Worm (Caenorhabditis elegans) whole organism, L3 larva: ENCODE results near the gene M7.8.

Source experiments
- R02D3.7 ChIP-seq: fragments of 150-350 bp; optimal IDR thresholded peaks from 2 replicates; lab custom pipeline; 2014; ENCODE audit warnings: missing biosample characterization, missing genetic modification characterization
- ZK546.5 ChIP-seq: sonication (generic microtip); optimal IDR thresholded peaks from 2 replicates; lab custom pipeline; 2017; ENCODE audit warnings: missing biosample characterization, missing genetic modification characterization
- aly-2 ChIP-seq: fragments of 150-350 bp; optimal IDR thresholded peaks from 2 replicates; lab custom pipeline; 2014; ENCODE audit warnings: missing biosample characterization, missing genetic modification characterization
- ama-1 ChIP-seq: fragments of 150-350 bp; optimal IDR thresholded peaks from 2 replicates; lab custom pipeline; 2018
- ceh-9 ChIP-seq: sonication (generic microtip); optimal IDR thresholded peaks from 2 replicates; lab custom pipeline; 2018; ENCODE audit warnings: missing biosample characterization, missing genetic modification characterization
- daf-12 ChIP-seq: fragments of 150-350 bp; optimal IDR thresholded peaks from 2 replicates; lab custom pipeline; 2014; ENCODE audit warnings: missing biosample characterization, missing genetic modification reagents, missing genetic modification characterization
- egl-27 ChIP-seq: sonication (generic microtip); optimal IDR thresholded peaks from 4 replicates; lab custom pipeline; 2017; ENCODE audit warnings: missing biosample characterization, missing genetic modification reagents, missing genetic modification characterization
- elt-1 ChIP-seq: fragments of 150-350 bp; optimal IDR thresholded peaks from 2 replicates; lab custom pipeline; 2014; ENCODE audit warnings: missing biosample characterization, missing genetic modification characterization
- elt-2 ChIP-seq: sonication (generic microtip); optimal IDR thresholded peaks from 2 replicates; lab custom pipeline; 2016; ENCODE audit warnings: missing genetic modification reagents, mild to moderate bottlenecking, missing genetic modification characterization, missing compliant biosample characterization
- elt-3 ChIP-seq, 3 experiments: fragments of 150-350 bp in 1 of 3; sonication (generic microtip) in 2 of 3; optimal IDR thresholded peaks; 2 replicates in 2 of 3; 4 replicates in 1 of 3; lab custom pipeline; 2014 to 2017; ENCODE audit warnings: missing biosample characterization in 3 of 3, missing genetic modification characterization in 3 of 3
- eor-1 ChIP-seq, 2 experiments: fragments of 150-350 bp; optimal IDR thresholded peaks; 2 replicates each; lab custom pipeline; 2014 to 2018; ENCODE audit warnings: missing biosample characterization in 2 of 2, missing genetic modification characterization in 2 of 2
- fkh-10 ChIP-seq: sonication (generic microtip); optimal IDR thresholded peaks from 2 replicates; lab custom pipeline; 2017; ENCODE audit warnings: missing biosample characterization, missing genetic modification reagents, missing genetic modification characterization
- fkh-2 ChIP-seq: fragments of 150-350 bp; optimal IDR thresholded peaks from 2 replicates; lab custom pipeline; 2014; ENCODE audit warnings: missing biosample characterization, missing genetic modification reagents, missing genetic modification characterization
- fos-1 ChIP-seq: fragments of 150-350 bp; optimal IDR thresholded peaks from 2 replicates; lab custom pipeline; 2014; ENCODE audit warnings: missing biosample characterization, missing genetic modification characterization
- jun-1 ChIP-seq: fragments of 150-350 bp; optimal IDR thresholded peaks from 2 replicates; lab custom pipeline; 2014; ENCODE audit warnings: missing biosample characterization, missing genetic modification reagents, missing genetic modification characterization
- lsy-12 ChIP-seq: sonication (generic microtip); optimal IDR thresholded peaks from 2 replicates; lab custom pipeline; 2016; ENCODE audit warnings: mild to moderate bottlenecking, missing genetic modification characterization, missing compliant biosample characterization
- mdl-1 ChIP-seq: fragments of 150-350 bp; optimal IDR thresholded peaks from 2 replicates; lab custom pipeline; 2014; ENCODE audit warnings: missing biosample characterization, missing genetic modification characterization
- mml-1 ChIP-seq: fragments of 150-350 bp; sonication (generic microtip); optimal IDR thresholded peaks from 3 replicates; lab custom pipeline; 2014; ENCODE audit warnings: missing biosample characterization, missing genetic modification characterization
- nhr-11 ChIP-seq: fragments of 150-350 bp; optimal IDR thresholded peaks from 2 replicates; lab custom pipeline; 2014; ENCODE audit warnings: missing biosample characterization, missing genetic modification characterization
- nhr-28 ChIP-seq: fragments of 150-350 bp; optimal IDR thresholded peaks from 2 replicates; lab custom pipeline; 2014; ENCODE audit warnings: missing biosample characterization, missing genetic modification characterization
- nhr-76 ChIP-seq: fragments of 150-350 bp; sonication (generic microtip); optimal IDR thresholded peaks from 5 replicates; lab custom pipeline; 2014; ENCODE audit warnings: missing biosample characterization, missing genetic modification characterization
- nhr-77 ChIP-seq: fragments of 150-350 bp; optimal IDR thresholded peaks from 2 replicates; lab custom pipeline; 2014; ENCODE audit warnings: missing biosample characterization, missing genetic modification characterization
- pha-4 ChIP-seq: fragments of 150-350 bp; optimal IDR thresholded peaks from 2 replicates; lab custom pipeline; 2014; ENCODE audit warnings: missing biosample characterization, missing genetic modification reagents, missing genetic modification characterization
- pqm-1 ChIP-seq: fragments of 150-350 bp; optimal IDR thresholded peaks from 2 replicates; lab custom pipeline; 2017; ENCODE audit warnings: missing biosample characterization, missing genetic modification characterization, inconsistent platforms
- sea-2 ChIP-seq: fragments of 150-350 bp; sonication (generic microtip); optimal IDR thresholded peaks from 4 replicates; lab custom pipeline; 2014; ENCODE audit warnings: missing biosample characterization, missing genetic modification reagents, missing genetic modification characterization
- skn-1 ChIP-seq: fragments of 150-350 bp; optimal IDR thresholded peaks from 2 replicates; lab custom pipeline; 2014; ENCODE audit warnings: missing biosample characterization, missing genetic modification characterization
- snpc-4 ChIP-seq: fragments of 150-350 bp; optimal IDR thresholded peaks from 2 replicates; lab custom pipeline; 2014; ENCODE audit warnings: missing biosample characterization, missing genetic modification characterization
- tbx-2 ChIP-seq: sonication (generic microtip); optimal IDR thresholded peaks from 2 replicates; lab custom pipeline; 2016; ENCODE audit warnings: mild to moderate bottlenecking, missing genetic modification characterization, missing compliant biosample characterization
- zag-1 ChIP-seq: fragments of 150-350 bp; optimal IDR thresholded peaks from 2 replicates; lab custom pipeline; 2014; ENCODE audit warnings: missing biosample characterization, missing genetic modification characterization
- ztf-4 ChIP-seq: fragments of 150-350 bp; optimal IDR thresholded peaks from 2 replicates; lab custom pipeline; 2014; ENCODE audit warnings: missing biosample characterization, missing genetic modification characterization

Gene M7.8

DNA sequence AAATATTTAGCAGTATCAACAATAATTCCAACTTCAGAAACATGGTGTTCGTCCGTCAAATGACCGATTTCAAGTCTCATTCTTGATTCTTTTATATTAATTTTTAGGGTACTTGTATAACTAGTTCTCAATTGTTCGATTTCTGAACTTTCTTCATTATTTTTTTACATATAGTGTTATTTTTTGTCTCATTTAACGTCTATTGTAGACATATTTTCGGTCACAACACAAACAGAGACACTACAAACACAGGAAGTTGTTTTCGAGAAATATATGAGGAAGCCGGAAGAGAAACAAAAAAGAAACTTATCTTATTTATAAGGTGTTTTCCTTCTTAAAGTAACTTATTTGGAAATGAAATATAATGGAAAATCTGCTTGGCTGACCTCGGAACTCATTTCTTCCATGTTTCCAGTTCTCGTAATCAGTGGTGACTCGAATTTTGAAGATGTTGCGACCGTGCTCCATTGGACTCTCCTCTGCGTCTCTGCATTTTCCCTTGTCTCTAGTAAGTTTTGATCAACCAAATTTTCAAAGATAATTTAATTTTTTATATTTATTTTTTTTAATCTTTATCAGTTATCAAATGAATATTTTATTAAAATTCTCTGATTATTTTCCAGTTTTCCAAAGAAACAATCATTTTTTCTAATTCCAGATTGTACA lies 41.1 kb downstream of the M7.8 start, which contains the start of the genes F36H1.12 and lin-3:
TSS of gene F36H1.12 (minus strand) at position 51 of the 666 bp plus-strand sequence.
TSS of gene lin-3 (plus strand) at position 657 of the 666 bp plus-strand sequence.
- TF ChIP-seq nhr-76 (tag; lab: Kevin White, UChicago) (no peak), jun-1 (no peak), mml-1 (tag; lab: Kevin White, UChicago) (no peak), eor-1 (tag; optimal IDR thresholded peaks at IDR 0.05; lab: Kevin White, UChicago) (no peak), ZK546.5 (tag; lab: Kevin White, UChicago) (no peak), sea-2 (GFP tag; lab: Kevin White, UChicago) (no peak), nhr-28 (no peak), lsy-12 (tag; lab: Kevin White, UChicago) (no peak)
- TF ChIP-seq, all 47 proteins: peak for 0

DNA sequence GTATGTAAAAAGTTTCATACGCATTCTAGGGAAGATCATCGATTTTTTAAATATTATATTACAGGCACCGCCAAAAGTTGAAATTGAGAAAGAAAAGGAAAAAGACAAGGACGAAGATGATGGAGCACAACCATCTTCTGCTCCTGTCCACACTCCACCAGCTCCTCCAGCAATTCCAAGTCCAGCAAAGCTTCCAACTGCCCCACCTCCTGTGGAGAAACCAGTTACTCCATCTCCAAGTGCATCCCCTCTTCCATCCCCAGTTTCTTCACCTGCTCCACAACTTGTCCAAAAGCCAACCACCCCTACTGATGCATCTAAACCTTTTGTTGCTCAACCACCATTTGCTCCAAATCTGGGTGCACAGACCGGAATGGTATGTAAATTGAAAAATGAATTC lies 42.9 kb downstream of the M7.8 start:
- TF ChIP-seq fkh-2 (tag; lab: Kevin White, UChicago), result no peak
- no peak for TF ChIP-seq ztf-4 (tag; lab: Kevin White, UChicago)
- no peak for TF ChIP-seq fos-1 (tag; lab: Kevin White, UChicago)
- TF ChIP-seq egl-27 (tag; lab: Kevin White, UChicago), result no peak

ce11 chrIV:11049806-11050205 lies 45.1 kb downstream of the M7.8 start, which contains the start of gene F36H1.3:
F36H1.3 (plus strand) TSS chrIV:11050128.
- no peak for TF ChIP-seq nhr-11 (tag; lab: Kevin White, UChicago)
- no peak for TF ChIP-seq elt-1 (tag; lab: Kevin White, UChicago)
- no peak for TF ChIP-seq fkh-10 (GFP tag; lab: Kevin White, UChicago)
- no peak for TF ChIP-seq R02D3.7
- no peak for TF ChIP-seq ama-1 (lab: Kevin White, UChicago)
- TF ChIP-seq aly-2 (tag; lab: Kevin White, UChicago), result no peak
- TF ChIP-seq elt-2 (tag; lab: Kevin White, UChicago), result no peak
- no peak for TF ChIP-seq pha-4
- no peak for TF ChIP-seq pqm-1 (tag; lab: Kevin White, UChicago)
- TF ChIP-seq mdl-1 (tag; lab: Kevin White, UChicago), result no peak
- TF ChIP-seq nhr-77, result no peak

DNA sequence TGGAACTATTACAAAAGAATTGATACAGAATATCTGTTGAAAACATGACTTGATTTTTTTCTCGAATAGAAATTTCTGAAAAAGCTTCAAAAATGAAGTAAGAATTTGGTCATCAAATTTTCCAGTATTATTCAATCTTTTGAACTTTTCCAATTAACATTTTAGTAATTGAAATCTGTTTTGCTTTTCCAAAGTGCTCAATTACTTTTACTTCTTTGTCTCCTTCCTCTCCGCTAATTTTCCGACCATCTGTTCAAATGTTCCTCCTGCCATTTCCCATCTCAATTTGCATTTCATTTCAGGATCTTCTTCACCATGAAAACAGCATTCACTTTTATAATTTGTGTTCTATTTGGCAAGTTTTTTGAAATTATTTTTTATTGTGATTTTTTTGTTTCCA lies 46.0 kb downstream of the M7.8 start, which contains the start of gene F36H1.11:
TSS of gene F36H1.11 (plus strand) at position 301 of the 400 bp plus-strand sequence.
- no peak for TF ChIP-seq fkh-10 (GFP tag; lab: Kevin White, UChicago)
- no peak for TF ChIP-seq tbx-2 (tag; lab: Kevin White, UChicago)
- no peak for TF ChIP-seq mml-1 (tag; lab: Kevin White, UChicago)
- TF ChIP-seq nhr-77, result no peak

DNA sequence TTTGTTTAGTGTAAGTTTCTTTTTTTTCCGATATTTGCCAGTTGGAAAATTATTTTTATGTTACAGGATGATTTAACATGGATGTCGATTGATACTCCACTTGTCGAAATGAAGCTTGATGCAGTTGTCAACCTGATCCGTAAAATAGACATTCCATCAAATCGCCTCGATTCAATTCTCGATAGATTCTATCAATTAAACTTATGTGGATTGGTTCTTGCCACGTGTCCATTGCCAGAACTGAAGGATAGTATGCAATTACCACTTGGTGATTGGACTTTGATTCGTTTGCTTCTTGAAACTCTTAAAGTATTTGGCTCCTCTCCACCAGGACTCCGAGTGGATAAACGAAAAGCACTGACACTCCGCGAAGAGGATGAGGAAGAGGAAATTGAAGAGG lies 50.5 kb downstream of the M7.8 start:
- TF ChIP-seq elt-3 (tag; optimal IDR thresholded peaks at IDR 0.05; lab: Kevin White, UChicago) (no peak), sea-2 (GFP tag; lab: Kevin White, UChicago) (no peak), elt-1 (tag; lab: Kevin White, UChicago) (no peak), zag-1 (tag; lab: Kevin White, UChicago) (no peak), R02D3.7 (no peak), skn-1 (tag; lab: Kevin White, UChicago) (no peak), nhr-28 (no peak), daf-12 (tag; lab: Kevin White, UChicago) (no peak), fos-1 (tag; lab: Kevin White, UChicago) (no peak), ceh-9 (no peak), pqm-1 (tag; lab: Kevin White, UChicago) (no peak), jun-1 (no peak), snpc-4 (tag; lab: Kevin White, UChicago) (no peak)
